Worm (Caenorhabditis elegans) whole organism, early embryonic: ENCODE results near the gene R02F11.2.

ENCODE experiments used
- aly-1 ChIP-seq: sonication (generic microtip); optimal IDR thresholded peaks from 2 replicates; lab custom pipeline; 2016; ENCODE audit warnings: missing genetic modification characterization, missing compliant biosample characterization
- ama-1 ChIP-seq: fragments of 150-350 bp; optimal IDR thresholded peaks from 2 replicates; lab custom pipeline; 2014
- ceh-13 ChIP-seq: fragments of 200-800 bp; sonication (Bioruptor generic); optimal IDR thresholded peaks from 2 replicates; lab custom pipeline; 2018; ENCODE audit warnings: mild to moderate bottlenecking, missing genetic modification characterization, missing compliant biosample characterization
- ets-7 ChIP-seq: sonication (generic microtip); optimal IDR thresholded peaks from 2 replicates; lab custom pipeline; 2016; ENCODE audit warnings: missing genotype, missing genetic modification characterization, missing compliant biosample characterization
- hmg-4 ChIP-seq: fragments of 200-800 bp; sonication (Bioruptor generic); optimal IDR thresholded peaks from 2 replicates; lab custom pipeline; 2018; ENCODE audit warnings: mild to moderate bottlenecking, missing genetic modification characterization, missing compliant biosample characterization
- sea-1 ChIP-seq: fragments of 200-800 bp; sonication (Bioruptor generic); conservative IDR thresholded peaks from 2 replicates; pipeline ENCODE4 v1.3.6; 2022; ENCODE audit warnings: missing genetic modification characterization, missing compliant biosample characterization
- tbx-11 ChIP-seq: fragments of 200-800 bp; sonication (Bioruptor generic); IDR thresholded peaks from 2 replicates; pipeline ENCODE4 v1.3.6; 2022; ENCODE audit warnings: missing genetic modification characterization, missing compliant biosample characterization

DNA sequence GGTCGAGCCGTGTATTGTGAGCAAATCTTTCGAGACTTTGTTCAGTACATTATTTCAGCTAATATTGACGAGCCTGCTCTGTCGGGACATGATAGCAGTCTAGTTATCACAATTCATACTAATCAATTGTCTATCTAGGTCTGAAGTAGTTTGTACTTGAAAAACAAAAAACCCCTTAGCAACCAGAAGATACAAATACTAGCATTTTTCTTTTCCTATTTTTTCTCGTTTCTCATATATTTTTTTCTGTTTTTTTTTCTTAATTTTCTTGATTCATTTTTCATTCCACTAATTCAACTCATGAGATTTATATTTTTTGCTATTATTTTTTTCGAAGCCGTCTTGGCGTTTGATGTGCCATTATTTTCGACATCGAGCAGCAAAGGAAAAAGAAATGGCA lies 7.2 kb upstream of the R02F11.2 start, which contains the start of gene R02F11.9:
- TF ChIP-seq aly-1 (tag; lab: Kevin White, UChicago) (no peak), ceh-13 (GFP tag; lab: Kevin White, UChicago) (no peak), sea-1 (GFP tag; lab: Robert Waterston, UW) (no peak), hmg-4 (GFP tag; lab: Kevin White, UChicago) (no peak), tbx-11 (GFP tag; lab: Robert Waterston, UW) (no peak), ets-7 (tag; lab: Kevin White, UChicago) (no peak), ama-1 (lab: Kevin White, UChicago) (no peak)
